Worm (Caenorhabditis elegans) whole organism, L4 larva: ENCODE data around the gene srh-119.

ENCODE experiments used
- F44E2.7 ChIP-seq: fragments of 200-800 bp; sonication (Bioruptor generic); IDR thresholded peaks from 2 replicates; pipeline ENCODE4 v2.1.2; 2022; ENCODE audit warnings: missing genetic modification characterization, missing compliant biosample characterization
- fos-1 ChIP-seq: fragments of 150-350 bp; optimal IDR thresholded peaks from 2 replicates; lab custom pipeline; 2014; ENCODE audit warnings: missing biosample characterization, missing genetic modification characterization
- pha-4 ChIP-seq, 2 experiments: fragments of 150-350 bp in 1 of 2; fragments of 200-800 bp in 1 of 2; sonication (Bioruptor generic) in 1 of 2; IDR thresholded peaks in 1 of 2; optimal IDR thresholded peaks in 1 of 2; 2 replicates each; pipeline versions ENCODE4 v1.3.6 to Lab custom; 2014 to 2022; ENCODE audit warnings: missing genetic modification characterization in 2 of 2, missing genetic modification reagents in 2 of 2, missing biosample characterization in 1 of 2, missing compliant biosample characterization in 1 of 2

DNA sequence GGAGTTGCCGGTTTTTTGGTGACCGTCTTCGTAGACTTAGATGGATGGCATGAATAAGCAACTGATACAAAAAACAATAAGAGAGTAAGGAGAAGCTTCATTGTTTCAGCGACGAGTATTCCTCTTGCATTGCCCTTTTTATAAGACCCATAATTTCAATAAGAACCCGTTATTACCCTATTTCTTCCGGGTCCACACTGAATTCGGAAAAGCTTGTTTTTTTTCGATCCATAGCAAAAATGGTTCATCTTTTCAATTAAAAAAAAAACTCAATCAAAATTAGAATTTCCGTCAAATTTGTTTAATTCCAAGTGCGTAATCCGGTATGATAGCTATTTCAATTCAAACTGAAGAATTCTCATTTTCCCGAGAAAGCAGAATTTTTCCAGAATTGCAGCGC lies 14.8 kb downstream of the srh-119 start, which contains the start of gene Y102A5C.40:
- TF ChIP-seq fos-1, result no peak
- no peak for TF ChIP-seq pha-4 (GFP tag; IDR thresholded peaks at IDR 0.05; lab: Robert Waterston, UW)
- no peak for TF ChIP-seq pha-4 (tag; optimal IDR thresholded peaks at IDR 0.05; lab: Kevin White, UChicago)
- TF ChIP-seq F44E2.7, result no peak
